Worm (Caenorhabditis elegans) whole organism, L1 larva: ENCODE data around the gene srw-3.

Source experiments
- ces-1 ChIP-seq: fragments of 150-350 bp; optimal IDR thresholded peaks from 2 replicates; lab custom pipeline; 2014; ENCODE audit warnings: missing biosample characterization, missing genetic modification reagents, missing genetic modification characterization
- hpl-2 ChIP-seq: fragments of 150-350 bp; optimal IDR thresholded peaks from 2 replicates; lab custom pipeline; 2014; ENCODE audit warnings: missing biosample characterization, missing genetic modification reagents, missing genetic modification characterization
- lin-14 ChIP-seq: fragments of 200-800 bp; sonication (Bioruptor generic); optimal IDR thresholded peaks from 2 replicates; lab custom pipeline; 2018; ENCODE audit warnings: mild to moderate bottlenecking, missing genetic modification characterization, moderate library complexity, missing compliant biosample characterization
- lir-3 ChIP-seq: sonication (generic microtip); optimal IDR thresholded peaks from 2 replicates; lab custom pipeline; 2016; ENCODE audit warnings: mild to moderate bottlenecking, missing genetic modification characterization, moderate library complexity, missing compliant biosample characterization; ENCODE audit not compliant: poor library complexity
- nhr-28 ChIP-seq: fragments of 150-350 bp; optimal IDR thresholded peaks from 2 replicates; lab custom pipeline; 2014; ENCODE audit warnings: missing biosample characterization, missing genetic modification characterization
- nhr-76 ChIP-seq: sonication (generic microtip); optimal IDR thresholded peaks from 2 replicates; lab custom pipeline; 2017; ENCODE audit warnings: missing biosample characterization, missing genetic modification characterization
- nhr-77 ChIP-seq: fragments of 150-350 bp; optimal IDR thresholded peaks from 2 replicates; lab custom pipeline; 2014; ENCODE audit warnings: missing biosample characterization, missing genetic modification characterization
- nhr-84 ChIP-seq: sonication (generic microtip); optimal IDR thresholded peaks from 2 replicates; lab custom pipeline; 2017; ENCODE audit warnings: missing biosample characterization, missing genetic modification characterization
- pqm-1 ChIP-seq: sonication (generic microtip); optimal IDR thresholded peaks from 3 replicates; lab custom pipeline; 2017; ENCODE audit warnings: missing biosample characterization, missing genetic modification characterization
- tbx-2 ChIP-seq: sonication (generic microtip); optimal IDR thresholded peaks from 2 replicates; lab custom pipeline; 2016; ENCODE audit warnings: missing genetic modification characterization, missing compliant biosample characterization

ce11 chrV:7683907-7684655 is 21.3 kb upstream of the srw-3 start, which contains the start of gene sre-11:
- no peak for TF ChIP-seq tbx-2 (tag; lab: Kevin White, UChicago)
- no peak for TF ChIP-seq nhr-84 (tag; lab: Kevin White, UChicago)
- no peak for TF ChIP-seq lin-14 (GFP tag; lab: Kevin White, UChicago)
- TF ChIP-seq nhr-76 (tag; lab: Kevin White, UChicago): no peak
- TF ChIP-seq hpl-2 (GFP tag; lab: Kevin White, UChicago): no peak
- no peak for TF ChIP-seq lir-3 (tag; lab: Kevin White, UChicago)
- no peak for TF ChIP-seq pqm-1
- TF ChIP-seq ces-1 (GFP tag; lab: Kevin White, UChicago): no peak
- no peak for TF ChIP-seq nhr-77 (tag; lab: Kevin White, UChicago)
- no peak for TF ChIP-seq nhr-28
